Fruit fly (Drosophila melanogaster) ovary, adult (tissue): ENCODE measurements around the gene form3.

ENCODE experiments used
- CG17801 ChIP-seq: fragments of 200-800 bp; optimal IDR thresholded peaks from 2 replicates; lab custom pipeline; 2019; ENCODE audit warnings: missing biosample characterization, mild to moderate bottlenecking, missing genetic modification characterization, moderate library complexity; ENCODE audit not compliant: partially characterized antibody

The form3 gene

DNA sequence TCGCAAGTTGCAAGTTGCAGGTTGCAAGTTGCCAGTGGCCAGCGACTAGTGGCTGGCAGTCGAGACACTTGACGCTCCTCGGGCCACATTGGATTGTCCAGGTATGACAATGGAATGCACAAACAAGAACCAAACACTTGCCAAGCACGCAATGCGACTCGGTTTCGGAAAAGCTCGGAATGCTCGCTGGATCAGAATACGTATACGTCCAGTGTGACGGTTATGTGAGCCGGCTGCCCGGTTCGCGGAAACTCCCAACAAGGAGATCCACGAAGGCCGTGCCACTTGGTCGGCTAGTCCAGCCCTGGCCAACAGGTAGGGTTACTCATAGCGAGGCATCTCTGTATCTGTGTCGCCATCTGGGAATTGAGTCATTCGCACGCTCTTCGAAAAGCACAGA, 42.0 kb downstream of the form3 start:
- TF ChIP-seq CG17801 = no peak

- no peak for TF ChIP-seq CG17801
These were observed 43.1 kb downstream of the form3 start for dm6 chr3L:7137613-7138189.

- no peak for TF ChIP-seq CG17801
These were observed 48.7 kb downstream of the form3 start for dm6 chr3L:7143283-7143682.

- TF ChIP-seq CG17801 = no peak
These were observed 53.2 kb downstream of the form3 start for dm6 chr3L:7147796-7148195.

dm6 chr3L:7149388-7149787, 54.8 kb downstream of the form3 start:
- TF ChIP-seq CG17801 = no peak

dm6 chr3L:7149827-7150226, 55.2 kb downstream of the form3 start:
- TF ChIP-seq CG17801 = no peak

- TF ChIP-seq CG17801 = no peak
These were observed 56.2 kb downstream of the form3 start for dm6 chr3L:7150850-7151249.

DNA sequence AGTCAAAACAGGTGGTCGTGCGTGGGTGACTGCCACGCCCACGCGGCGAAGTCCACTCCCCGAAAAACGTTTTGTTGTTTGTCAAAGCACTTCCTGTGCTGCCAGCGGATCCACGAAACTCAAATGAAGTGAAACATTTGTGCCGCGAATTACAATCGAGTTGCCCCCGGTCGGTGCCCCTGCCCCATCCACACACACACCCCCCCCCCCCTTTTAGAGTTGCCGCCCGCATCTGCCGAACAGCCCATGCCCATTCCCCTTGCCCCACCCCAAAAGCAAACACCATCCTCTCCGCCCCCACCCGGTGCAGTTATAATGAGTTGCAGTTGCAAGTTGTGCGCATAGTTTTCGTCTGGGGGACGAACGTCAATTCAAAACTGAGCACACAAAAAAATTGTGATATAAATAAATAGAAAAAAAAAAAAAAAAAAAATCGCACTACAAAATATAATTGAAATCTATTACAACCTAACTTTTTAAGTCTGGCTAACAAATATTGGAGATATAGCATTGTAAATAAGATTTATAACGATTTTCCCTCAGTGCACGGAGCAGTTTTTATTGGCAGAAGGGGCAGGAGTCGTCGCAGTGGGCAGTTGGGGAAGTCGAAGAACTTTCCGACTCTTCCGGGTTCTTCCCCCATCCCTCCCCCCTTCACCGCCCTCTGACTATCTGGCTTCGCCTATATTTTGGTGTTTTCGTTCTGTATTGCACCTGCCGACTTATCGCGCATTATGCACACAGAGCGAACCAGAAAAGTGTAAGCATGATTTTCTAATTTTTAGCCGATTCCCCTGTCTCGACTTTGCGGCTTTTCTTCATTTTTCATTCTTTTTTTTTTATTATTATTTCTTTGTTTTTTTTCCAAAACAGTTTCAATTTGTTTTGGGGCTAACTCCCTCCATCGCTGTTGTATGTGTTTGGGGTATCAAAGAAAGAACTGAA, 57.2 kb downstream of the form3 start:
- TF ChIP-seq CG17801 = no peak

- TF ChIP-seq CG17801 = no peak
These were observed 59.0 kb downstream of the form3 start for dm6 chr3L:7153634-7154033.

- no peak for TF ChIP-seq CG17801
These were observed 59.6 kb downstream of the form3 start for dm6 chr3L:7154249-7154648.

- no peak for TF ChIP-seq CG17801
These were observed 60.9 kb downstream of the form3 start for dm6 chr3L:7155522-7155978.

DNA sequence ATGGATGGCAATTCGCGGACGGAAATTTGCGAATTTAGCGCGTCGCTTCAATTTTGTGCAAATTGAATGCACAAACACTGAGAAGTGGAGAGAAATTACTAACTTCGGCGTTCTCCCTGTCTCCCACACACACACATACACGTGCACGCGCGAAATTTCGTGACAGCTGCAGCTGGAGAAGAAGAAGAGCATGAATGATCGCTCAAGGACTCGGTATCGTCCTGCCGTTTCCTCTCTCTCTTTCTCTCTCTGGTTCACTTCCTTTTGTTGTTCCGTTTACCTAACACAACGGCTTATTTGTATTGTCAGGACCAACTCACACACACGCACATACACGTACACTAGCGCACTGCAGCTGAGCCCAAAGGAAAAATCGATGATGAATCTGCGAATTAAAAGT, 61.6 kb downstream of the form3 start:
- TF ChIP-seq CG17801 = no peak

- no peak for TF ChIP-seq CG17801
These were observed 62.3 kb downstream of the form3 start, which contains the start of gene corn for dm6 chr3L:7156890-7157289. Gene corn, minus strand, starts transcription at chr3L:7157073.

DNA sequence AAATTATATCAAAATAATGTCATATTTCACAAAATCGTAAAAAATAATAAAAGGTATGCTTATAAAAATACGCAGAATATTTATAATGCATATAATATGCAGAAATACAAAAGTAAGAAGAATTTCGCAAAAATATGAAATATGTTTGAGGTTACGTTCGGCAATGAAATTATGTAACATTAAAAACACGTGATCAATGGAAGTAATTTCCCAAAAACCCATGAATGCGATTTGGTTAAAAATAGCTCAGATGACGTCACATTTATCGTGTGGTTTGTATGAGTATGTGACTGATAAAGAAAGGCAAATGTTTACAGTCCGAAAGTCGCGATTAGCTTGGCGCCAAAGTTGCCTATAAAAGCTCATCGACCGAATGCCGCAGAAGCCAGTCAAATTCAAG, 63.1 kb downstream of the form3 start, which contains the start of gene CG8620:
Gene CG8620, plus strand, starts transcription at position 387 of the 400 bp plus-strand sequence.
- TF ChIP-seq CG17801 = no peak

DNA sequence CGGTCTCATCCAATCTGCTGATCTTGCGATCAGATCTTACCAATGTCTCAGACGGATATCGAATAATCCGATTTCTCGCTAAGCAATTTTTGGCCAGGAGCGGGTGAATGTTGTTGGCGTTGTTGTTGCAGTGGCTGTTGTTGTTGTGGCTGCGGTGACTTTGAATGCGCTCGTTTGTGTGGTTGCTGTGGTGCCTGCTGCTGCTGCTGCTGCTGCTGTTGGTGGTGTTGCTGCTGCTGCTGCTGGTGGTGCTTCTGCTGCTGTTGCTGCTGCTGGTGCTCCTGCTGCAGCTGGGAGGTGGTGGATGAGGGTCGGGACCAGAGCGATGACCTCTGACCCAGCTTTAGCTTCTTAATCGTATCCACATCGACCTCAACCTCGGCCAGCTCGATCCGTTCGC, 66.7 kb downstream of the form3 start:
- no peak for TF ChIP-seq CG17801

- TF ChIP-seq CG17801 = no peak
These were observed 67.3 kb downstream of the form3 start for dm6 chr3L:7161924-7162323.
